Worm (Caenorhabditis elegans): ENCODE results near the gene praf-3.

Gene praf-3

ce11 chrIV:8426537-8426936, 46.8 kb downstream of the praf-3 start, which contains the start of the genes T26A8.3 and tmem-231:
Gene T26A8.3 (minus strand): TSS chrIV:8426637.
Gene tmem-231 (plus strand): TSS chrIV:8426785.
- TF ChIP-seq cnd-1 (tag; optimal IDR thresholded peaks at IDR 0.05) (no peak), unc-120 (tag; optimal IDR thresholded peaks at IDR 0.05; ENCODE audit: poor library complexity, severe bottlenecking) (no peak), nhr-2 (tag; optimal IDR thresholded peaks at IDR 0.05) (no peak), zip-8 (tag; optimal IDR thresholded peaks at IDR 0.05) (no peak), tbx-8 (GFP tag; optimal IDR thresholded peaks at IDR 0.05) (no peak), nhr-237 (tag; optimal IDR thresholded peaks at IDR 0.05) (no peak), mep-1 (tag; optimal IDR thresholded peaks at IDR 0.05) (no peak), snpc-4 (tag; optimal IDR thresholded peaks at IDR 0.05) (no peak), ham-2 (GFP tag; optimal IDR thresholded peaks at IDR 0.05) (no peak), bed-3 (GFP tag; optimal IDR thresholded peaks at IDR 0.05) (no peak), nhr-76 (tag; optimal IDR thresholded peaks at IDR 0.05) (no peak), unc-39 (tag; optimal IDR thresholded peaks at IDR 0.05) (no peak), ztf-11 (tag; optimal IDR thresholded peaks at IDR 0.05) (no peak), flh-1 (GFP tag; optimal IDR thresholded peaks at IDR 0.05) (no peak), mab-5 (tag; optimal IDR thresholded peaks at IDR 0.05) (no peak)

- TF ChIP-seq flh-1 (GFP tag; optimal IDR thresholded peaks at IDR 0.05) (no peak), sem-2 (GFP tag; optimal IDR thresholded peaks at IDR 0.05) (peak; percentile 33), ces-1 (GFP tag; optimal IDR thresholded peaks at IDR 0.05) (peak; percentile 36), bed-3 (GFP tag; optimal IDR thresholded peaks at IDR 0.05) (no peak), elt-3 (tag; optimal IDR thresholded peaks at IDR 0.05) (no peak), hlh-1 (tag; optimal IDR thresholded peaks at IDR 0.05) (peak; percentile 49), ham-2 (GFP tag; optimal IDR thresholded peaks at IDR 0.05) (no peak), drap-1 (GFP tag; optimal IDR thresholded peaks at IDR 0.05) (peak; percentile 81), blmp-1 (tag; optimal IDR thresholded peaks at IDR 0.05) (no peak), lin-13 (tag; optimal IDR thresholded peaks at IDR 0.05) (peak; percentile 73), sptf-1 (tag; optimal IDR thresholded peaks at IDR 0.05) (peak; percentile 59), lsy-2 (tag; optimal IDR thresholded peaks at IDR 0.05) (peak; percentile 78), tbx-8 (GFP tag; optimal IDR thresholded peaks at IDR 0.05) (no peak), ceh-83 (GFP tag; optimal IDR thresholded peaks at IDR 0.05) (peak; percentile 64), nhr-2 (tag; optimal IDR thresholded peaks at IDR 0.05) (peak; percentile 9), nhr-76 (tag; optimal IDR thresholded peaks at IDR 0.05) (no peak), pha-4 (tag; optimal IDR thresholded peaks at IDR 0.05) (peak; percentile 30), unc-39 (tag; optimal IDR thresholded peaks at IDR 0.05) (no peak), ceh-39 (tag; optimal IDR thresholded peaks at IDR 0.05) (no peak), ztf-11 (tag; optimal IDR thresholded peaks at IDR 0.05) (no peak), ceh-43 (GFP tag; optimal IDR thresholded peaks at IDR 0.05) (peak; percentile 15), nhr-12 (tag; optimal IDR thresholded peaks at IDR 0.05) (no peak), mab-5 (tag; optimal IDR thresholded peaks at IDR 0.05) (no peak), mep-1 (tag; optimal IDR thresholded peaks at IDR 0.05) (peak; percentile 32), zip-8 (tag; optimal IDR thresholded peaks at IDR 0.05) (no peak), lin-32 (GFP tag; optimal IDR thresholded peaks at IDR 0.05) (no peak), nhr-28 (tag; optimal IDR thresholded peaks at IDR 0.05) (no peak), unc-62 (GFP tag; optimal IDR thresholded peaks at IDR 0.05) (no peak), snpc-4 (tag; optimal IDR thresholded peaks at IDR 0.05) (no peak), cnd-1 (tag; optimal IDR thresholded peaks at IDR 0.05) (peak; percentile 28), mls-2 (tag; optimal IDR thresholded peaks at IDR 0.05) (peak; percentile 24), M03D4.4 (tag; optimal IDR thresholded peaks at IDR 0.05) (peak; percentile 47), unc-120 (tag; optimal IDR thresholded peaks at IDR 0.05; ENCODE audit: poor library complexity, severe bottlenecking) (no peak), elt-1 (tag; optimal IDR thresholded peaks at IDR 0.05; ENCODE audit: borderline replicate concordance, insufficient read depth) (no peak), nhr-237 (tag; optimal IDR thresholded peaks at IDR 0.05) (no peak)
Measured at ce11 chrIV:8428492-8428891, 48.7 kb downstream of the praf-3 start.
